Worm (Caenorhabditis elegans): ENCODE data around the gene mrp-4.

Gene mrp-4

ce11 chrX:9932226-9932773, 48.2 kb downstream of the mrp-4 start, which contains the start of gene tsp-21 (continued):
- TF ChIP-seq unc-30 (tag; optimal IDR thresholded peaks at IDR 0.05) (no peak), unc-98 (GFP tag; IDR thresholded peaks at IDR 0.05) (no peak), ama-1 (optimal IDR thresholded peaks at IDR 0.05) (no peak), aly-2 (tag; optimal IDR thresholded peaks at IDR 0.05) (no peak), alr-1 (tag; optimal IDR thresholded peaks at IDR 0.05; ENCODE audit: borderline replicate concordance) (no peak), egl-13 (tag; optimal IDR thresholded peaks at IDR 0.05) (no peak), nhr-47 (tag; optimal IDR thresholded peaks at IDR 0.05) (peak; percentile 69), mef-2 (tag; optimal IDR thresholded peaks at IDR 0.05) (no peak), lin-13 (GFP tag; optimal IDR thresholded peaks at IDR 0.05) (peak; percentile 67), mdl-1 (tag; optimal IDR thresholded peaks at IDR 0.05) (peak in 1 of 2 experiments; percentile 71), nhr-11 (tag; optimal IDR thresholded peaks at IDR 0.05) (no peak), sptf-1 (tag; optimal IDR thresholded peaks at IDR 0.05) (no peak), mep-1 (tag; optimal IDR thresholded peaks at IDR 0.05) (peak; percentile 88), pag-3 (tag; optimal IDR thresholded peaks at IDR 0.05; ENCODE audit: borderline replicate concordance, insufficient read depth) (no peak), efl-1 (optimal IDR thresholded peaks at IDR 0.05) (peak; percentile 19 to 54), efl-1 (GFP tag; optimal IDR thresholded peaks at IDR 0.05 in 1 of 2) (peak in 1 of 2 experiments; percentile 65), hlh-17 (GFP tag; optimal IDR thresholded peaks at IDR 0.05; ENCODE audit: borderline replicate concordance) (no peak), fkh-10 (GFP tag; optimal IDR thresholded peaks at IDR 0.05) (no peak), fos-1 (tag; optimal IDR thresholded peaks at IDR 0.05) (peak; percentile 76), elt-2 (tag; optimal IDR thresholded peaks at IDR 0.05) (peak; percentile 38), F16B12.6 (tag; optimal IDR thresholded peaks at IDR 0.05) (no peak), hpl-2 (GFP tag; optimal IDR thresholded peaks at IDR 0.05) (peak; percentile 13), ces-1 (GFP tag; optimal IDR thresholded peaks at IDR 0.05) (no peak), pax-3 (tag; optimal IDR thresholded peaks at IDR 0.05) (no peak), efl-3 (GFP tag; optimal IDR thresholded peaks at IDR 0.05) (no peak), zag-1 (tag; optimal IDR thresholded peaks at IDR 0.05) (no peak), snu-23 (GFP tag; optimal IDR thresholded peaks at IDR 0.05) (peak; percentile 91), nhr-85 (tag) (peak; percentile 95), ceh-82 (tag; optimal IDR thresholded peaks at IDR 0.05) (peak in 2 of 3 experiments; percentile 12 to 87), ztf-11 (tag; optimal IDR thresholded peaks at IDR 0.05) (peak in 1 of 2 experiments; percentile 50), Y116A8C.19 (tag; optimal IDR thresholded peaks at IDR 0.05; ENCODE audit: borderline replicate concordance) (no peak), unc-86 (tag; optimal IDR thresholded peaks at IDR 0.05) (peak; percentile 5), rnt-1 (tag; optimal IDR thresholded peaks at IDR 0.05) (peak; percentile 73), dsc-1 (tag; optimal IDR thresholded peaks at IDR 0.05) (peak; percentile 11), tlp-1 (tag; optimal IDR thresholded peaks at IDR 0.05) (no peak), lin-39 (tag; optimal IDR thresholded peaks at IDR 0.05) (no peak), ceh-90 (tag; optimal IDR thresholded peaks at IDR 0.05) (no peak), irx-1 (tag; optimal IDR thresholded peaks at IDR 0.05) (peak; percentile 15), elt-3 (tag; optimal IDR thresholded peaks at IDR 0.05) (peak in 3 of 6 experiments; percentile 18 to 74 (median 38)), ztf-4 (tag; optimal IDR thresholded peaks at IDR 0.05) (peak; percentile 52), tbx-2 (tag; optimal IDR thresholded peaks at IDR 0.05) (peak; percentile 59), nhr-12 (tag; optimal IDR thresholded peaks at IDR 0.05) (no peak), unc-130 (tag; optimal IDR thresholded peaks at IDR 0.05) (no peak), nhr-77 (tag; optimal IDR thresholded peaks at IDR 0.05) (peak; percentile 77), sup-37 (GFP tag; optimal IDR thresholded peaks at IDR 0.05) (no peak), fkh-4 (tag; optimal IDR thresholded peaks at IDR 0.05; ENCODE audit: borderline replicate concordance) (no peak), nhr-76 (tag; optimal IDR thresholded peaks at IDR 0.05) (no peak), snpc-4 (tag; optimal IDR thresholded peaks at IDR 0.05) (no peak), pqm-1 (tag; optimal IDR thresholded peaks at IDR 0.05) (no peak), zip-4 (GFP tag; optimal IDR thresholded peaks at IDR 0.05) (no peak), xbp-1 (tag; optimal IDR thresholded peaks at IDR 0.05) (peak; percentile 62), C04F5.9 (tag; optimal IDR thresholded peaks at IDR 0.05) (no peak), lin-14 (GFP tag; optimal IDR thresholded peaks at IDR 0.05) (peak; percentile 94)
